Worm (Caenorhabditis elegans) whole organism, young adult: ENCODE results near the gene Y57E12AR.1.

ENCODE experiments used
- C17E4.6 ChIP-seq: fragments of 200-800 bp; sonication (Bioruptor generic); IDR thresholded peaks from 2 replicates; pipeline ENCODE4 v1.3.6; 2022; ENCODE audit warnings: missing genetic modification reagents, missing genetic modification characterization, missing compliant biosample characterization
- F49E8.2 ChIP-seq: sonication (generic microtip); optimal IDR thresholded peaks from 3 replicates; lab custom pipeline; 2017; ENCODE audit warnings: missing genetic modification characterization, mild to moderate bottlenecking, missing compliant biosample characterization, antibody characterized with exemption, moderate library complexity; ENCODE audit not compliant: insufficient read depth
- F57A8.1 ChIP-seq: fragments of 200-800 bp; sonication (Bioruptor generic); optimal IDR thresholded peaks from 2 replicates; lab custom pipeline; 2018; ENCODE audit warnings: mild to moderate bottlenecking, missing genetic modification characterization, moderate library complexity, missing compliant biosample characterization
- K11D2.4 ChIP-seq: fragments of 200-800 bp; sonication (Bioruptor generic); IDR thresholded peaks from 2 replicates; pipeline ENCODE4 v1.3.6; 2022; ENCODE audit warnings: missing genetic modification reagents, missing genetic modification characterization, missing compliant biosample characterization
- Y79H2A.3 ChIP-seq: fragments of 200-800 bp; sonication (Bioruptor generic); conservative IDR thresholded peaks from 2 replicates; pipeline ENCODE4 v1.3.6; 2022; ENCODE audit warnings: missing genetic modification reagents, missing genetic modification characterization, missing compliant biosample characterization
- Y95B8A.8 ChIP-seq: fragments of 200-800 bp; sonication (Bioruptor generic); IDR thresholded peaks from 2 replicates; pipeline ENCODE4 v1.3.6; 2022; ENCODE audit warnings: missing genetic modification reagents, missing genetic modification characterization, missing compliant biosample characterization
- aptf-2 ChIP-seq: fragments of 200-800 bp; sonication (Bioruptor generic); conservative IDR thresholded peaks from 2 replicates; pipeline ENCODE4 v1.3.6; 2022; ENCODE audit warnings: missing genetic modification reagents, missing genetic modification characterization, missing compliant biosample characterization
- athp-1 ChIP-seq: sonication (generic microtip); optimal IDR thresholded peaks from 2 replicates; lab custom pipeline; 2017; ENCODE audit warnings: mild to moderate bottlenecking, missing genetic modification characterization, missing compliant biosample characterization
- attf-6 ChIP-seq: fragments of 200-800 bp; sonication (Bioruptor generic); IDR thresholded peaks from 2 replicates; pipeline ENCODE4 v1.3.6; 2022; ENCODE audit warnings: missing genetic modification reagents, missing genetic modification characterization, missing compliant biosample characterization
- bed-2 ChIP-seq: fragments of 200-800 bp; sonication (Bioruptor generic); IDR thresholded peaks from 2 replicates; pipeline ENCODE4 v1.3.6; 2022; ENCODE audit warnings: missing genetic modification reagents, missing genetic modification characterization, missing compliant biosample characterization
- cebp-2 ChIP-seq: fragments of 200-800 bp; sonication (Bioruptor generic); IDR thresholded peaks from 2 replicates; pipeline ENCODE4 v1.3.6; 2022; ENCODE audit warnings: missing genetic modification characterization, missing compliant biosample characterization
- ceh-40 ChIP-seq: fragments of 200-800 bp; sonication (Bioruptor generic); IDR thresholded peaks from 2 replicates; pipeline ENCODE4 v1.3.6; 2022; ENCODE audit warnings: missing genetic modification characterization, missing compliant biosample characterization
- ceh-58 ChIP-seq: fragments of 200-800 bp; sonication (Bioruptor generic); IDR thresholded peaks from 2 replicates; pipeline ENCODE4 v1.3.6; 2022; ENCODE audit warnings: missing genetic modification characterization, missing compliant biosample characterization
- ceh-79 ChIP-seq: sonication (generic microtip); optimal IDR thresholded peaks from 2 replicates; lab custom pipeline; 2017; ENCODE audit warnings: mild to moderate bottlenecking, missing genetic modification characterization, missing compliant biosample characterization
- ceh-91 ChIP-seq: fragments of 200-800 bp; sonication (Bioruptor generic); IDR thresholded peaks from 2 replicates; pipeline ENCODE4 v1.3.6; 2022; ENCODE audit warnings: missing genetic modification reagents, missing genetic modification characterization, missing compliant biosample characterization
- egl-44 ChIP-seq: fragments of 200-800 bp; sonication (Bioruptor generic); IDR thresholded peaks from 2 replicates; pipeline ENCODE4 v1.3.6; 2022; ENCODE audit warnings: missing genetic modification reagents, missing genetic modification characterization, missing compliant biosample characterization
- egrh-3 ChIP-seq: fragments of 200-800 bp; sonication (Bioruptor generic); IDR thresholded peaks from 2 replicates; pipeline ENCODE4 v1.3.6; 2022; ENCODE audit warnings: missing genetic modification reagents, missing genetic modification characterization, missing compliant biosample characterization
- ets-4 ChIP-seq: fragments of 200-800 bp; sonication (Bioruptor generic); optimal IDR thresholded peaks from 2 replicates; lab custom pipeline; 2018; ENCODE audit warnings: mild to moderate bottlenecking, missing genetic modification characterization, missing compliant biosample characterization
- hlh-12 ChIP-seq: sonication (generic microtip); optimal IDR thresholded peaks from 2 replicates; lab custom pipeline; 2016; ENCODE audit warnings: missing genetic modification characterization, missing compliant biosample characterization
- hmg-1.2 ChIP-seq: fragments of 200-800 bp; sonication (Bioruptor generic); IDR thresholded peaks from 2 replicates; pipeline ENCODE4 v1.3.6; 2022; ENCODE audit warnings: missing genetic modification reagents, missing genetic modification characterization, missing compliant biosample characterization
- hmg-20 ChIP-seq: fragments of 200-800 bp; sonication (Bioruptor generic); IDR thresholded peaks from 2 replicates; pipeline ENCODE4 v1.3.6; 2022; ENCODE audit warnings: missing genetic modification reagents, missing genetic modification characterization, missing compliant biosample characterization
- lin-26 ChIP-seq: fragments of 200-800 bp; sonication (Bioruptor generic); IDR thresholded peaks from 2 replicates; pipeline ENCODE4 v1.3.6; 2022; ENCODE audit warnings: missing genetic modification reagents, missing genetic modification characterization, missing compliant biosample characterization
- lin-35 ChIP-seq, 3 experiments: fragments of 150-350 bp in 2 of 3; sonication (generic microtip) in 1 of 3; optimal IDR thresholded peaks; 2 replicates each; lab custom pipeline; 2014 to 2018; ENCODE audit warnings: missing biosample characterization in 3 of 3, missing genetic modification characterization in 3 of 3, missing genetic modification reagents in 3 of 3
- lin-40 ChIP-seq: sonication (generic microtip); optimal IDR thresholded peaks from 2 replicates; lab custom pipeline; 2016; ENCODE audit warnings: missing genetic modification characterization, mild to moderate bottlenecking, missing compliant biosample characterization, missing genotype, missing genetic modification reagents
- lsl-1 ChIP-seq: fragments of 200-800 bp; sonication (Bioruptor generic); optimal IDR thresholded peaks from 2 replicates; lab custom pipeline; 2018; ENCODE audit warnings: mild to moderate bottlenecking, missing genetic modification characterization, moderate library complexity, missing compliant biosample characterization
- lsy-27 ChIP-seq: sonication (generic microtip); optimal IDR thresholded peaks from 2 replicates; lab custom pipeline; 2017; ENCODE audit warnings: missing genetic modification characterization, mild to moderate bottlenecking, missing compliant biosample characterization, antibody characterized with exemption, missing genotype, borderline replicate concordance; ENCODE audit not compliant: insufficient read depth
- mcd-1 ChIP-seq: fragments of 200-800 bp; sonication (Bioruptor generic); IDR thresholded peaks from 2 replicates; pipeline ENCODE4 v1.3.6; 2022; ENCODE audit warnings: missing genetic modification reagents, missing genetic modification characterization, missing compliant biosample characterization
- mel-28 ChIP-seq: sonication (generic microtip); optimal IDR thresholded peaks from 2 replicates; lab custom pipeline; 2016; ENCODE audit warnings: borderline replicate concordance, mild to moderate bottlenecking, missing genetic modification characterization, missing compliant biosample characterization
- mes-4 ChIP-seq: sonication (generic microtip); optimal IDR thresholded peaks from 2 replicates; lab custom pipeline; 2016; ENCODE audit warnings: missing genotype, missing genetic modification characterization, missing compliant biosample characterization
- nfya-2 ChIP-seq: fragments of 200-800 bp; sonication (Bioruptor generic); IDR thresholded peaks from 2 replicates; pipeline ENCODE4 v1.3.6; 2022; ENCODE audit warnings: missing genetic modification reagents, missing genetic modification characterization, missing compliant biosample characterization
- nfyb-1 ChIP-seq: fragments of 200-800 bp; sonication (Bioruptor generic); IDR thresholded peaks from 2 replicates; pipeline ENCODE4 v1.3.6; 2022; ENCODE audit warnings: missing genetic modification reagents, missing genetic modification characterization, missing compliant biosample characterization
- nhr-179 ChIP-seq: sonication (generic microtip); optimal IDR thresholded peaks from 2 replicates; lab custom pipeline; 2016; ENCODE audit warnings: mild to moderate bottlenecking, missing genetic modification characterization, missing compliant biosample characterization
- nhr-80 ChIP-seq: sonication (generic microtip); optimal IDR thresholded peaks from 2 replicates; lab custom pipeline; 2016; ENCODE audit warnings: missing genetic modification characterization, missing compliant biosample characterization
- nhr-90 ChIP-seq: sonication (generic microtip); optimal IDR thresholded peaks from 2 replicates; lab custom pipeline; 2016; ENCODE audit warnings: missing genotype, mild to moderate bottlenecking, missing genetic modification characterization, missing compliant biosample characterization
- pbrm-1 ChIP-seq: fragments of 200-800 bp; sonication (Bioruptor generic); IDR thresholded peaks from 2 replicates; pipeline ENCODE4 v1.3.6; 2022; ENCODE audit warnings: missing genetic modification reagents, missing genetic modification characterization, missing compliant biosample characterization
- pha-4 ChIP-seq: fragments of 150-350 bp; sonication (generic microtip); optimal IDR thresholded peaks from 2 replicates; lab custom pipeline; 2014; ENCODE audit warnings: missing biosample characterization, missing genetic modification reagents, missing genetic modification characterization
- rpc-1 ChIP-seq, 2 experiments: fragments of 150-350 bp in 1 of 2; sonication (generic microtip) in 1 of 2; optimal IDR thresholded peaks; 2 replicates each; lab custom pipeline; 2014 to 2018; ENCODE audit warnings: missing biosample characterization in 1 of 2, missing genetic modification characterization in 1 of 2, missing genetic modification reagents in 1 of 2, missing genotype in 1 of 2
- snpc-1.3 ChIP-seq: sonication (generic microtip); optimal IDR thresholded peaks from 2 replicates; lab custom pipeline; 2017; ENCODE audit warnings: missing genetic modification characterization, mild to moderate bottlenecking, missing compliant biosample characterization, antibody characterized with exemption, moderate library complexity, missing genotype, missing genetic modification reagents; ENCODE audit not compliant: insufficient read depth
- snpc-3.4 ChIP-seq: sonication (generic microtip); optimal IDR thresholded peaks from 2 replicates; lab custom pipeline; 2017; ENCODE audit warnings: missing genetic modification characterization, mild to moderate bottlenecking, missing compliant biosample characterization, antibody characterized with exemption, moderate library complexity, missing genotype, missing genetic modification reagents
- snpc-4 ChIP-seq, 5 experiments: fragments of 150-350 bp in 1 of 5; sonication (generic microtip) in 4 of 5; optimal IDR thresholded peaks; 2 replicates each; lab custom pipeline; 2014 to 2018; ENCODE audit warnings: missing genetic modification characterization in 5 of 5, missing biosample characterization in 3 of 5, antibody characterized with exemption in 2 of 5, mild to moderate bottlenecking in 2 of 5, missing compliant biosample characterization in 2 of 5, missing genotype in 2 of 5, moderate library complexity in 2 of 5, missing genetic modification reagents in 1 of 5
- sptf-2 ChIP-seq: fragments of 200-800 bp; sonication (Bioruptor generic); optimal IDR thresholded peaks from 2 replicates; lab custom pipeline; 2018; ENCODE audit warnings: mild to moderate bottlenecking, missing genetic modification characterization, missing compliant biosample characterization
- tbp1 ChIP-seq: fragments of 200-800 bp; sonication (Bioruptor generic); optimal IDR thresholded peaks from 2 replicates; lab custom pipeline; 2018; ENCODE audit warnings: mild to moderate bottlenecking, missing genetic modification characterization, missing compliant biosample characterization
- tbx-9 ChIP-seq: sonication (generic microtip); optimal IDR thresholded peaks from 2 replicates; lab custom pipeline; 2016; ENCODE audit warnings: borderline replicate concordance, missing genetic modification characterization, inconsistent platforms, missing compliant biosample characterization
- zim-3 ChIP-seq: sonication (generic microtip); optimal IDR thresholded peaks from 2 replicates; lab custom pipeline; 2017; ENCODE audit warnings: mild to moderate bottlenecking, missing genetic modification characterization, moderate library complexity, missing compliant biosample characterization
- ztf-22 ChIP-seq: fragments of 200-800 bp; sonication (Bioruptor generic); optimal IDR thresholded peaks from 2 replicates; lab custom pipeline; 2018; ENCODE audit warnings: mild to moderate bottlenecking, missing genetic modification characterization, moderate library complexity, missing compliant biosample characterization
- ztf-25 ChIP-seq: fragments of 200-800 bp; sonication (Bioruptor generic); IDR thresholded peaks from 2 replicates; pipeline ENCODE4 v1.3.6; 2022; ENCODE audit warnings: missing genetic modification reagents, missing genetic modification characterization, missing compliant biosample characterization
- ztf-28 ChIP-seq: fragments of 200-800 bp; sonication (Bioruptor generic); IDR thresholded peaks from 2 replicates; pipeline ENCODE4 v1.3.6; 2022; ENCODE audit warnings: missing genetic modification reagents, missing genetic modification characterization, missing compliant biosample characterization

Y57E12AR.1 gene

DNA sequence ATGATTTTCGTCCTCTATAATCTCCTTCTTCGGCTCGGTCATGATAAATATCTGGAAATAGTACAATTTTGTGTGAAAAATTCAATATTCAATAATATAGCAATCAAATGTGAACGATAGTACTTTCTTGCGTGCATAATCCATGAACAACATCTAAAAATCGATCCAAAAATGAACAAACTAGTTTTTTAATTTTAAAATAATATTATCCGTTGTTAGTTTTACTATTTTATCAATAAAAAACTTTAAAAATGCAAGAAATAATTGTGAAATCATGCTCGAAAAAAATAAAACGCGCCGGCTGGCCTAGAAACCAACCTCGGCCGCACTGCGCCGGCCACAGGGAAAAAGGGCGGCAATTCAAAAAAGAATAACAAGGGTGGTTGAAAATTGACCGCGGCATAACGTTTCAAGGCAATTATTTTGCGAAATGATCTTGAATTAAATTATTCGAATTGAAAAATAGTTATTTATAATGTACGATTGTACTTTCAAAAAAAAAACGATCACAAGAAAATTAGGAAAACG lies 19.6 kb upstream of the Y57E12AR.1 start, which contains the start of gene mys-1 (continued):
- TF ChIP-seq ztf-25 = no peak
- no peak for TF ChIP-seq ets-4
- no peak for TF ChIP-seq rpc-1 (optimal IDR thresholded peaks at IDR 0.05; lab: Kevin White, UChicago)
- no peak for TF ChIP-seq rpc-1 (tag; optimal IDR thresholded peaks at IDR 0.05; lab: Kevin White, UChicago)
- no peak for TF ChIP-seq cebp-2
- TF ChIP-seq ztf-28 (GFP tag; lab: Robert Waterston, UW) = no peak
- no peak for TF ChIP-seq mes-4
- TF ChIP-seq snpc-4 (GFP tag; optimal IDR thresholded peaks at IDR 0.05; lab: Kevin White, UChicago) = peak; percentile 42
- TF ChIP-seq snpc-4 (tag; optimal IDR thresholded peaks at IDR 0.05; lab: Kevin White, UChicago) = peak in 1 of 4 experiments; percentile 7
- TF ChIP-seq pbrm-1 (GFP tag; lab: Robert Waterston, UW) = no peak
- TF ChIP-seq hmg-20 (GFP tag; lab: Robert Waterston, UW) = no peak
- no peak for TF ChIP-seq ceh-40 (GFP tag; lab: Robert Waterston, UW)
- no peak for TF ChIP-seq hlh-12
- TF ChIP-seq mcd-1 (GFP tag; lab: Robert Waterston, UW) = peak; percentile 66
- no peak for TF ChIP-seq zim-3 (tag; lab: Kevin White, UChicago)
- no peak for TF ChIP-seq lsy-27 (tag; lab: Kevin White, UChicago)
- TF ChIP-seq mel-28 (tag; lab: Kevin White, UChicago) = no peak
- TF ChIP-seq lin-35 (GFP tag; optimal IDR thresholded peaks at IDR 0.05; lab: Kevin White, UChicago) = peak in 2 of 3 experiments; percentile 45 to 92
- TF ChIP-seq F57A8.1 = no peak
- TF ChIP-seq nfya-2 (GFP tag; lab: Robert Waterston, UW) = no peak
- no peak for TF ChIP-seq ztf-22 (GFP tag; lab: Kevin White, UChicago)
- TF ChIP-seq hmg-1.2 (GFP tag; lab: Robert Waterston, UW) = no peak
- no peak for TF ChIP-seq egl-44
- TF ChIP-seq egrh-3 = peak; percentile 6; the same call in 1 of the 2 replicates
- TF ChIP-seq F49E8.2 (tag; lab: Kevin White, UChicago) = no peak
- no peak for TF ChIP-seq ceh-58 (GFP tag; lab: Robert Waterston, UW)
- no peak for TF ChIP-seq C17E4.6 (GFP tag; lab: Robert Waterston, UW)
- TF ChIP-seq sptf-2 (GFP tag; lab: Kevin White, UChicago) = no peak
- no peak for TF ChIP-seq ceh-79 (tag; lab: Kevin White, UChicago)
- 0 out of 2 replicates have a peak, but pooled peaks have one; percentile 27 for TF ChIP-seq K11D2.4 (GFP tag; lab: Robert Waterston, UW)
- no peak for TF ChIP-seq snpc-1.3 (tag; lab: Kevin White, UChicago)
- no peak for TF ChIP-seq lin-26 (GFP tag; lab: Robert Waterston, UW)
- no peak for TF ChIP-seq Y79H2A.3 (GFP tag; lab: Robert Waterston, UW)
- TF ChIP-seq aptf-2 (GFP tag; lab: Robert Waterston, UW) = no peak
- no peak for TF ChIP-seq ceh-91 (GFP tag; lab: Robert Waterston, UW)
- no peak for TF ChIP-seq pha-4 (tag; lab: Kevin White, UChicago)
- TF ChIP-seq nhr-90 (tag; lab: Kevin White, UChicago) = no peak
- TF ChIP-seq lin-40 (tag; lab: Kevin White, UChicago) = no peak
- no peak for TF ChIP-seq nhr-179 (tag; lab: Kevin White, UChicago)
- TF ChIP-seq snpc-3.4 (tag; lab: Kevin White, UChicago) = no peak
- no peak for TF ChIP-seq nhr-80 (tag; lab: Kevin White, UChicago)
- TF ChIP-seq lsl-1 (GFP tag; lab: Kevin White, UChicago) = peak; percentile 16
- TF ChIP-seq Y95B8A.8 (GFP tag; lab: Robert Waterston, UW) = no peak
- no peak for TF ChIP-seq nfyb-1
- no peak for TF ChIP-seq attf-6 (GFP tag; lab: Robert Waterston, UW)
- TF ChIP-seq tbp1 (GFP tag; lab: Kevin White, UChicago) = peak; percentile 14
- TF ChIP-seq tbx-9 = no peak
- TF ChIP-seq bed-2 (GFP tag; lab: Robert Waterston, UW) = no peak
- TF ChIP-seq athp-1 (tag; lab: Kevin White, UChicago) = no peak
